Fruit fly (Drosophila melanogaster): Measurements from ENCODE around the gene Rbp6.

Gene Rbp6

dm6 chr3L:17216263-17216662 is 21.7 kb downstream of the Rbp6 start (continued):
- TF ChIP-seq cyc (GFP tag; optimal IDR thresholded peaks at IDR 0.05) (peak; percentile 6), Hr4 (GFP tag; optimal IDR thresholded peaks at IDR 0.05) (peak; percentile 24)

DNA sequence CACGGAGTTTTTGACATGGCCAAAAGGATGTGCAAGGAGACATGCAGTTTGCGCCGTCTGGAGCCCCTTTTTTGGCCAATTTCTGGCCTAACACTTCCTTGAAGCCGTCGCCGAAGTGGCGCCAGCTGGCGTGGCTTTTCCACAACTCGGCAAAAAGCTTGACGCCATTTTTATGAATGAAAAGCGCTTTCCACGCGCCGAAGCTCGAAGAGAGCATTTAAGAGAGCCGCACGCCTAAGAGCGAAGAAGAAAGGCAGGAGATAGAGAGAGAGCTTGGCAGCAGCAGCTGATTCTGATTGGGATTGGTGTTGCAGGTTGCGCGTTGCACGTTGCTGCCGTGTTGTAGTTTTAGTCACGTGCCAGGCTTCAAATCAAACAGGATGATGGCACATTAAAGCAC is 26.4 kb downstream of the Rbp6 start:
- TF ChIP-seq cyc (GFP tag; optimal IDR thresholded peaks at IDR 0.05) (no peak), topi (GFP tag; optimal IDR thresholded peaks at IDR 0.05) (no peak), CG15336 (GFP tag; IDR thresholded peaks at IDR 0.05) (0 out of 2 replicates have a peak, but pooled peaks have one; percentile 17)

dm6 chr3L:17209402-17209801 is 28.6 kb downstream of the Rbp6 start:
- TF ChIP-seq CG6808 (GFP tag; optimal IDR thresholded peaks at IDR 0.05), result no peak
- TF ChIP-seq Eip78C (GFP tag), result peak; percentile 56
- TF ChIP-seq CG6792 (GFP tag; optimal IDR thresholded peaks at IDR 0.05), result no peak
- TF ChIP-seq CG32006 (GFP tag; optimal IDR thresholded peaks at IDR 0.05), result peak; percentile 5
- peak; percentile 33 for TF ChIP-seq svp (GFP tag)

dm6 chr3L:17208601-17209000 is 29.4 kb downstream of the Rbp6 start:
- no peak for TF ChIP-seq CG3032 (tag; optimal IDR thresholded peaks at IDR 0.05)
- TF ChIP-seq Hr39 (GFP tag; optimal IDR thresholded peaks at IDR 0.05), result no peak
- no peak for TF ChIP-seq Hr38 (GFP tag; optimal IDR thresholded peaks at IDR 0.05)
- TF ChIP-seq CG4318 (GFP tag; optimal IDR thresholded peaks at IDR 0.05), result no peak
- no peak for TF ChIP-seq CG6808 (GFP tag; optimal IDR thresholded peaks at IDR 0.05)
- no peak for TF ChIP-seq CG3919 (GFP tag; optimal IDR thresholded peaks at IDR 0.05)
- TF ChIP-seq CG31627 (GFP tag; optimal IDR thresholded peaks at IDR 0.05), result no peak
- TF ChIP-seq vri (GFP tag; optimal IDR thresholded peaks at IDR 0.05), result no peak
- no peak for TF ChIP-seq lz (GFP tag; optimal IDR thresholded peaks at IDR 0.05)
- TF ChIP-seq Lpt (GFP tag; optimal IDR thresholded peaks at IDR 0.05), result no peak
- TF ChIP-seq CG34406 (GFP tag; optimal IDR thresholded peaks at IDR 0.05), result no peak
- TF ChIP-seq cyc (GFP tag; optimal IDR thresholded peaks at IDR 0.05), result no peak
- no peak for TF ChIP-seq fkh (GFP tag; optimal IDR thresholded peaks at IDR 0.05)
- TF ChIP-seq dac (GFP tag; optimal IDR thresholded peaks at IDR 0.05), result no peak
- TF ChIP-seq Sox15 (GFP tag; optimal IDR thresholded peaks at IDR 0.05), result no peak
- TF ChIP-seq esn (GFP tag; optimal IDR thresholded peaks at IDR 0.05), result no peak
- no peak for TF ChIP-seq dsx (GFP tag; optimal IDR thresholded peaks at IDR 0.05; ENCODE audit: poor library complexity, severe bottlenecking)

DNA sequence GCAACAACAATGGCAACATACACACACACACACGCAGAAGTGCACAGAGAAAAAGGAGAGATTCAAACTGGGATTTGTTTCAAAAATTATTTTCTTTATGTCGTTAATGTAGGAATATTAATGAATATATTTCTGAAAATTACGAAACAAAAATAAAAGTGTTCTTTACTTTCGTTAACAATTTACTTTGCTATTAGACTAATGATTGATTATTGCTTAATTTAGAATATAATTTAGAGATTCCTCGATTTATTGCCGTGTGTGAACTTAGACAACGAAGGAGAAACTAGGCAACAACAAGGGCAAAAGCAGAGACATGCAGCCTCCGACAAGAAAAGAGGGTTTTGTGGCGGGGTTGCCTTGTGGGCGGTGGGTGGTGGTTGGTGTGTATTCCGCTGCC is 68.1 kb downstream of the Rbp6 start:
- TF ChIP-seq CG10669 (GFP tag; optimal IDR thresholded peaks at IDR 0.05) (peak; percentile 23), achi (GFP tag; optimal IDR thresholded peaks at IDR 0.05) (peak; percentile 11), Ets21C (GFP tag; optimal IDR thresholded peaks at IDR 0.05) (no peak), CG3032 (tag; optimal IDR thresholded peaks at IDR 0.05) (peak; percentile 15), pdm3 (GFP tag; optimal IDR thresholded peaks at IDR 0.05) (peak; percentile 12), Sox102F (GFP tag; optimal IDR thresholded peaks at IDR 0.05) (no peak), CG32006 (GFP tag; optimal IDR thresholded peaks at IDR 0.05) (peak; percentile 5), Eip78C (GFP tag) (peak; percentile 68), svp (GFP tag) (peak; percentile 43), Sox14 (GFP tag; optimal IDR thresholded peaks at IDR 0.05) (no peak), Ets96B (tag; optimal IDR thresholded peaks at IDR 0.05) (peak; percentile 34)

- TF ChIP-seq fkh (GFP tag; optimal IDR thresholded peaks at IDR 0.05) (no peak), CG6276 (GFP tag; optimal IDR thresholded peaks at IDR 0.05) (no peak), CG34406 (GFP tag; optimal IDR thresholded peaks at IDR 0.05) (no peak), Sox15 (GFP tag; optimal IDR thresholded peaks at IDR 0.05) (no peak), CG9139 (GFP tag; optimal IDR thresholded peaks at IDR 0.05) (no peak), achi (GFP tag; optimal IDR thresholded peaks at IDR 0.05) (no peak), CG8632 (GFP tag; optimal IDR thresholded peaks at IDR 0.05) (no peak), Ets21C (GFP tag; optimal IDR thresholded peaks at IDR 0.05) (no peak), CG10631 (GFP tag; optimal IDR thresholded peaks at IDR 0.05) (no peak), Hr38 (GFP tag; optimal IDR thresholded peaks at IDR 0.05) (no peak), CG8319 (GFP tag; optimal IDR thresholded peaks at IDR 0.05) (no peak), CG11294 (GFP tag; IDR thresholded peaks at IDR 0.05) (no peak), Hr39 (GFP tag; optimal IDR thresholded peaks at IDR 0.05) (no peak)
Observed at dm6 chr3L:17153478-17153877, 84.5 kb downstream of the Rbp6 start.
